Fruit fly (Drosophila melanogaster): ENCODE data around the gene se.

DNA sequence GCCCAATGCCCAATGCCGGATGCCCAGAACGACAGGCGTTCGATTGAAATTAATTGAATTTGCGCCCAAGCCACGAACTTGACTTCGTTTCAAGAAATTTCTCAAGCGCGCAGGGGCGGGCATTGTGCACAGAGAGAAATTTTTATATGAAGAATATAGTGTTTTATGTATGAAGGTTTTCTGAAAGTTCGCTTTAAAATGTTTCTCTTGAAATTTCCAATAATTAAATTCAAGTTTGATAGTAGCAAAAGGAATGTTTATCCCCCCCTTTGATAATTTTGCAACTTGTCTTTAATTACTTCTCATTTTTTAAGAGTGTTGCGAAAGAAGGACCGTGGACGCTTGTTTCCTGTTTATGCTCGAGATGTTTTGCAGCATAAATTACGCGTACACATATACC lies 23.5 kb downstream of the se start:
- no peak for TF ChIP-seq CG1620 (GFP tag; optimal IDR thresholded peaks at IDR 0.05)
- TF ChIP-seq Hr96 (GFP tag; optimal IDR thresholded peaks at IDR 0.05), result no peak
- TF ChIP-seq CG11617 (GFP tag; optimal IDR thresholded peaks at IDR 0.05), result no peak
- no peak for TF ChIP-seq kay (GFP tag; ENCODE audit: borderline replicate concordance)
- TF ChIP-seq bab1 (GFP tag; optimal IDR thresholded peaks at IDR 0.05), result no peak
- TF ChIP-seq CG12768 (GFP tag; optimal IDR thresholded peaks at IDR 0.05), result no peak
- no peak for TF ChIP-seq CG5204 (GFP tag; optimal IDR thresholded peaks at IDR 0.05)
- TF ChIP-seq Mnt (GFP tag; optimal IDR thresholded peaks at IDR 0.05), result no peak
- TF ChIP-seq ovo (GFP tag; optimal IDR thresholded peaks at IDR 0.05), result no peak
- TF ChIP-seq tj (GFP tag; optimal IDR thresholded peaks at IDR 0.05), result no peak
- TF ChIP-seq toe (GFP tag; optimal IDR thresholded peaks at IDR 0.05), result no peak
- TF ChIP-seq Clk (GFP tag; optimal IDR thresholded peaks at IDR 0.05), result no peak

All from whole organism, adult.